Worm (Caenorhabditis elegans) whole organism, L2 larva: Measurements from ENCODE around the gene C01G10.14.

Experiments
- lin-39 ChIP-seq: fragments of 150-350 bp; optimal IDR thresholded peaks from 2 replicates; lab custom pipeline; 2014; ENCODE audit warnings: missing biosample characterization, missing genetic modification reagents, missing genetic modification characterization
- nhr-237 ChIP-seq: fragments of 150-350 bp; optimal IDR thresholded peaks from 2 replicates; lab custom pipeline; 2014; ENCODE audit warnings: missing biosample characterization, missing genetic modification characterization
- nhr-25 ChIP-seq: fragments of 150-350 bp; sonication (generic microtip); optimal IDR thresholded peaks from 3 replicates; lab custom pipeline; 2014; ENCODE audit warnings: missing biosample characterization, missing genetic modification characterization
- snpc-4 ChIP-seq: fragments of 150-350 bp; optimal IDR thresholded peaks from 2 replicates; lab custom pipeline; 2014; ENCODE audit warnings: missing biosample characterization, missing genetic modification characterization
- unc-39 ChIP-seq: fragments of 150-350 bp; optimal IDR thresholded peaks from 2 replicates; lab custom pipeline; 2014; ENCODE audit warnings: missing biosample characterization, missing genetic modification characterization
- unc-62 ChIP-seq: fragments of 150-350 bp; optimal IDR thresholded peaks from 2 replicates; lab custom pipeline; 2014; ENCODE audit warnings: missing biosample characterization, missing genetic modification reagents, missing genetic modification characterization

DNA sequence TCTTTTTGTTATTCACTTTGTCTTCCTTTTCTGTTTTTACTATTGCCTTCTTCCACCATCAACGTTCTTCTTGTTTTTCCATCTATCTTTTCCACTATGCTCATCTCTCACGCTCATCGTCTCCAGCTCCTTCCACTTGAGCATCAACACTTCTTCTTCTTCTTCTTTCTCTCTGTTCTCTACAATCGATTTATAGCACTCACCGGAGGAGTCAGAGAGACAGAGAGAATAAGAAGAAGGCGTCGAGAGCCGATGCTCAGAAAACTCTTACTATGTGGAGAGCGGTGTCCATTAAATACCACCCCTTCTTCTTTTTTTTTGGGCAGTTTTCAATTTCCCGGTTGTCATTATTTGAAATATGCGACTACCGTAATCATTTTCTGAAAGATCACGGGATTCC, 30.8 kb downstream of the C01G10.14 start:
- no peak for TF ChIP-seq unc-39 (tag; lab: Kevin White, UChicago)
- TF ChIP-seq lin-39 (tag; lab: Kevin White, UChicago): no peak
- TF ChIP-seq nhr-25 (tag; lab: Kevin White, UChicago): no peak
- TF ChIP-seq snpc-4 (tag; lab: Kevin White, UChicago): no peak
- TF ChIP-seq unc-62: no peak
- TF ChIP-seq nhr-237 (tag; lab: Kevin White, UChicago): no peak
